Worm (Caenorhabditis elegans) whole organism, L4 larva: ENCODE measurements around the gene spon-1.

ENCODE experiments used
- F10B5.3 ChIP-seq: sonication (generic microtip); optimal IDR thresholded peaks from 2 replicates; lab custom pipeline; 2016; ENCODE audit warnings: mild to moderate bottlenecking, missing genetic modification characterization, missing compliant biosample characterization
- F37D6.2 ChIP-seq: sonication (generic microtip); optimal IDR thresholded peaks from 2 replicates; lab custom pipeline; 2016; ENCODE audit warnings: mild to moderate bottlenecking, missing genetic modification characterization, missing compliant biosample characterization
- F49E8.2 ChIP-seq: sonication (generic microtip); optimal IDR thresholded peaks from 2 replicates; lab custom pipeline; 2016; ENCODE audit warnings: missing compliant biosample characterization, mild to moderate bottlenecking, missing genetic modification characterization, borderline replicate concordance
- Y105C5A.15 ChIP-seq: fragments of 200-800 bp; sonication (Bioruptor generic); IDR thresholded peaks from 2 replicates; pipeline ENCODE4 v1.3.6; 2022; ENCODE audit warnings: missing genetic modification characterization, missing compliant biosample characterization
- Y48G9A.11 ChIP-seq: fragments of 200-800 bp; sonication (Bioruptor generic); IDR thresholded peaks from 2 replicates; pipeline ENCODE4 v1.3.6; 2022; ENCODE audit warnings: missing genetic modification reagents, missing genetic modification characterization, missing compliant biosample characterization
- ZK546.5 ChIP-seq, 2 experiments: sonication (generic microtip); optimal IDR thresholded peaks; 2 replicates each; lab custom pipeline; 2017; ENCODE audit warnings: missing biosample characterization in 2 of 2, missing genetic modification characterization in 2 of 2
- arid-1 ChIP-seq: fragments of 200-800 bp; sonication (Bioruptor generic); conservative IDR thresholded peaks from 2 replicates; pipeline ENCODE4 v1.3.6; 2022; ENCODE audit warnings: missing genetic modification reagents, missing genetic modification characterization, missing compliant biosample characterization
- ceh-20 ChIP-seq: fragments of 200-800 bp; sonication (Bioruptor generic); IDR thresholded peaks from 2 replicates; pipeline ENCODE4 v1.3.6; 2022; ENCODE audit warnings: missing genetic modification reagents, missing genetic modification characterization, missing compliant biosample characterization
- ctbp-1 ChIP-seq: fragments of 200-800 bp; sonication (Bioruptor generic); IDR thresholded peaks from 2 replicates; pipeline ENCODE4 v1.3.6; 2022; ENCODE audit warnings: missing genetic modification reagents, missing genetic modification characterization, missing compliant biosample characterization
- daf-12 ChIP-seq: fragments of 150-350 bp; optimal IDR thresholded peaks from 2 replicates; lab custom pipeline; 2014; ENCODE audit warnings: missing biosample characterization, missing genetic modification reagents, missing genetic modification characterization
- daf-16 ChIP-seq, 3 experiments: sonication (generic microtip); optimal IDR thresholded peaks; 2 replicates each; lab custom pipeline; 2016 to 2017; ENCODE audit warnings: missing genetic modification characterization in 3 of 3, missing genetic modification reagents in 3 of 3, mild to moderate bottlenecking in 2 of 3, missing compliant biosample characterization in 2 of 3, missing biosample characterization in 1 of 3, moderate library complexity in 1 of 3
- daf-8 ChIP-seq: fragments of 200-800 bp; sonication (Bioruptor generic); IDR thresholded peaks from 2 replicates; pipeline ENCODE4 v1.3.6; 2022; ENCODE audit warnings: missing genetic modification characterization, missing compliant biosample characterization
- egl-43 ChIP-seq: fragments of 200-800 bp; sonication (Bioruptor generic); IDR thresholded peaks from 2 replicates; pipeline ENCODE4 v1.3.6; 2022; ENCODE audit warnings: missing genetic modification reagents, missing genetic modification characterization, missing compliant biosample characterization
- fkh-10 ChIP-seq: fragments of 150-350 bp; optimal IDR thresholded peaks from 2 replicates; lab custom pipeline; 2014; ENCODE audit warnings: missing biosample characterization, missing genetic modification reagents, missing genetic modification characterization
- hlh-11 ChIP-seq: fragments of 200-800 bp; sonication (Bioruptor generic); optimal IDR thresholded peaks from 2 replicates; lab custom pipeline; 2018; ENCODE audit warnings: mild to moderate bottlenecking, missing genetic modification characterization, missing compliant biosample characterization
- hlh-30 ChIP-seq: sonication (generic microtip); optimal IDR thresholded peaks from 2 replicates; lab custom pipeline; 2017; ENCODE audit warnings: antibody characterized with exemption, mild to moderate bottlenecking, missing genetic modification characterization, missing compliant biosample characterization; ENCODE audit not compliant: insufficient read depth
- jun-1 ChIP-seq: fragments of 150-350 bp; optimal IDR thresholded peaks from 2 replicates; lab custom pipeline; 2014; ENCODE audit warnings: missing biosample characterization, missing genetic modification reagents, missing genetic modification characterization
- lim-7 ChIP-seq: fragments of 200-800 bp; sonication (Bioruptor generic); IDR thresholded peaks from 2 replicates; pipeline ENCODE4 v1.3.6; 2022; ENCODE audit warnings: missing genetic modification characterization, missing compliant biosample characterization
- lin-29 ChIP-seq: fragments of 200-800 bp; sonication (Bioruptor generic); IDR thresholded peaks from 2 replicates; pipeline ENCODE4 v1.3.6; 2022; ENCODE audit warnings: missing genetic modification reagents, missing genetic modification characterization, missing compliant biosample characterization
- lin-38 ChIP-seq: fragments of 200-800 bp; sonication (Bioruptor generic); IDR thresholded peaks from 2 replicates; pipeline ENCODE4 v1.3.6; 2022; ENCODE audit warnings: missing genetic modification reagents, missing genetic modification characterization, missing compliant biosample characterization
- lsy-2 ChIP-seq, 2 experiments: fragments of 150-350 bp in 1 of 2; sonication (generic microtip) in 1 of 2; optimal IDR thresholded peaks; 2 replicates each; lab custom pipeline; 2014 to 2017; ENCODE audit warnings: missing biosample characterization in 2 of 2, missing genetic modification characterization in 2 of 2
- madf-9 ChIP-seq: fragments of 200-800 bp; sonication (Bioruptor generic); conservative IDR thresholded peaks from 2 replicates; pipeline ENCODE4 v1.3.6; 2022; ENCODE audit warnings: missing genetic modification reagents, missing genetic modification characterization, missing compliant biosample characterization
- nhr-102 ChIP-seq: sonication (generic microtip); optimal IDR thresholded peaks from 2 replicates; lab custom pipeline; 2016; ENCODE audit warnings: mild to moderate bottlenecking, missing genetic modification characterization, moderate library complexity, missing compliant biosample characterization
- nhr-11 ChIP-seq: fragments of 150-350 bp; optimal IDR thresholded peaks from 2 replicates; lab custom pipeline; 2014; ENCODE audit warnings: missing biosample characterization, missing genetic modification characterization
- nhr-41 ChIP-seq: fragments of 200-800 bp; sonication (Bioruptor generic); IDR thresholded peaks from 2 replicates; pipeline ENCODE4 v1.3.6; 2022; ENCODE audit warnings: missing genetic modification reagents, missing genetic modification characterization, missing compliant biosample characterization
- nhr-48 ChIP-seq: sonication (generic microtip); optimal IDR thresholded peaks from 2 replicates; lab custom pipeline; 2016; ENCODE audit warnings: mild to moderate bottlenecking, missing genetic modification characterization, missing compliant biosample characterization
- nhr-77 ChIP-seq: fragments of 150-350 bp; optimal IDR thresholded peaks from 2 replicates; lab custom pipeline; 2014; ENCODE audit warnings: missing biosample characterization, missing genetic modification characterization
- pha-4 ChIP-seq, 2 experiments: fragments of 150-350 bp in 1 of 2; fragments of 200-800 bp in 1 of 2; sonication (Bioruptor generic) in 1 of 2; IDR thresholded peaks in 1 of 2; optimal IDR thresholded peaks in 1 of 2; 2 replicates each; pipeline versions ENCODE4 v1.3.6 to Lab custom; 2014 to 2022; ENCODE audit warnings: missing genetic modification characterization in 2 of 2, missing genetic modification reagents in 2 of 2, missing biosample characterization in 1 of 2, missing compliant biosample characterization in 1 of 2
- pqm-1 ChIP-seq: sonication (generic microtip); optimal IDR thresholded peaks from 2 replicates; lab custom pipeline; 2017; ENCODE audit warnings: missing biosample characterization, missing genetic modification characterization
- rbr-2 ChIP-seq: sonication (generic microtip); optimal IDR thresholded peaks from 2 replicates; lab custom pipeline; 2016; ENCODE audit warnings: missing genotype, missing genetic modification characterization, missing compliant biosample characterization
- set-16 ChIP-seq: fragments of 200-800 bp; sonication (Bioruptor generic); IDR thresholded peaks from 2 replicates; pipeline ENCODE4 v1.3.6; 2022; ENCODE audit warnings: missing genetic modification reagents, missing genetic modification characterization, missing compliant biosample characterization
- snpc-1.2 ChIP-seq: fragments of 200-800 bp; sonication (Bioruptor generic); IDR thresholded peaks from 2 replicates; pipeline ENCODE4 v1.3.6; 2022; ENCODE audit warnings: missing genetic modification reagents, missing genetic modification characterization, missing compliant biosample characterization
- spr-3 ChIP-seq: fragments of 200-800 bp; sonication (Bioruptor generic); optimal IDR thresholded peaks from 2 replicates; lab custom pipeline; 2018; ENCODE audit warnings: mild to moderate bottlenecking, missing genetic modification characterization, missing compliant biosample characterization
- tag-97 ChIP-seq: fragments of 200-800 bp; sonication (Bioruptor generic); IDR thresholded peaks from 2 replicates; pipeline ENCODE4 v1.3.6; 2022; ENCODE audit warnings: missing genetic modification characterization, missing compliant biosample characterization
- unc-62 ChIP-seq, 3 experiments: fragments of 150-350 bp in 1 of 3; sonication (generic microtip); optimal IDR thresholded peaks in 2 of 3; peaks in 1 of 3; 1 replicate in 1 of 3; 2 replicates in 2 of 3; lab custom pipeline; 2014 to 2017; ENCODE audit warnings: missing biosample characterization in 3 of 3, missing genetic modification characterization in 3 of 3, missing genetic modification reagents in 3 of 3, missing genotype in 1 of 3
- ztf-7 ChIP-seq: fragments of 150-350 bp; optimal IDR thresholded peaks from 2 replicates; lab custom pipeline; 2014; ENCODE audit warnings: missing biosample characterization, missing genetic modification characterization

Gene spon-1

ce11 chrII:7104794-7105613, 11.4 kb upstream of the spon-1 start, which contains the start of the genes farl-11 and rpl-33 (continued):
- TF ChIP-seq arid-1 (peak; percentile 38; the same call in 1 of the 2 replicates), hlh-30 (peak; percentile 75), ztf-7 (tag; lab: Kevin White, UChicago) (no peak), lin-38 (GFP tag; lab: Robert Waterston, UW) (peak; percentile 73), nhr-11 (tag; lab: Kevin White, UChicago) (peak; percentile 91), snpc-1.2 (GFP tag; lab: Robert Waterston, UW) (no peak), pha-4 (GFP tag; IDR thresholded peaks at IDR 0.05; lab: Robert Waterston, UW) (no peak), pha-4 (tag; optimal IDR thresholded peaks at IDR 0.05; lab: Kevin White, UChicago) (peak; percentile 90), madf-9 (GFP tag; lab: Robert Waterston, UW) (no peak), hlh-11 (tag; lab: Kevin White, UChicago) (peak; percentile 54), daf-16 (GFP tag; optimal IDR thresholded peaks at IDR 0.05; lab: Kevin White, UChicago) (peak in 1 of 2 experiments; percentile 28), daf-16 (tag; optimal IDR thresholded peaks at IDR 0.05; lab: Kevin White, UChicago) (peak; percentile 76), ceh-20 (0 out of 2 replicates have a peak, but pooled peaks have one; percentile 41)

DNA sequence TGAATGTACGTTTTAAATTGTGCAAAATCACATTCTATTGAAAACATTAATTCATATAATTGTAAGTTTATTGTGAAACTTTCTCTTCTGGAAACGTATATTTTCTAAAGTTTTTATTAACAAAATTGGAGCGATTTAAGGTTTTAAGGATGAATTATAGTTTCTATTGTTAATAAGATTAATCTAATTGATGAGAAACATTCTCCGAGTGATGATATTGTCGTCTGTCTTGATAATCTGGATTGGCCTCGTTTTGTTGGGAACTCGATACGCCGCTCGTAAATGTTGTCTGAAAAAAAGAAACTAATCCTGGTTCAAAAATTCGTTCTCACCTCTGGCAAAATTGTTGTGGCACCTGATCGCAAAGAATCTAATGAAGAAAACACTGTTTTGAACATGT, 10.0 kb upstream of the spon-1 start:
- TF ChIP-seq ctbp-1 (GFP tag; lab: Robert Waterston, UW): no peak
- no peak for TF ChIP-seq madf-9 (GFP tag; lab: Robert Waterston, UW)
- no peak for TF ChIP-seq unc-62 (GFP tag; optimal IDR thresholded peaks at IDR 0.05 in 1 of 2; lab: Kevin White, UChicago)
- TF ChIP-seq unc-62 (tag; optimal IDR thresholded peaks at IDR 0.05; lab: Kevin White, UChicago): no peak
- no peak for TF ChIP-seq egl-43 (GFP tag; lab: Robert Waterston, UW)
- no peak for TF ChIP-seq F49E8.2 (tag; lab: Kevin White, UChicago)
- peak; percentile 59 for TF ChIP-seq Y48G9A.11 (GFP tag; lab: Robert Waterston, UW)
- TF ChIP-seq ZK546.5 (tag; optimal IDR thresholded peaks at IDR 0.05; lab: Kevin White, UChicago): no peak
- TF ChIP-seq Y105C5A.15: no peak
- no peak for TF ChIP-seq hlh-30
- TF ChIP-seq lin-29 (GFP tag; lab: Robert Waterston, UW): no peak
- TF ChIP-seq nhr-102 (tag; lab: Kevin White, UChicago): no peak
- TF ChIP-seq nhr-48: no peak
- TF ChIP-seq F37D6.2 (tag; lab: Kevin White, UChicago): no peak
- TF ChIP-seq lin-38 (GFP tag; lab: Robert Waterston, UW): peak; percentile 37; the same call in 1 of the 2 replicates
- no peak for TF ChIP-seq spr-3 (GFP tag; lab: Kevin White, UChicago)
- TF ChIP-seq rbr-2 (tag; lab: Kevin White, UChicago): no peak

- TF ChIP-seq daf-16 (GFP tag; optimal IDR thresholded peaks at IDR 0.05; lab: Kevin White, UChicago): no peak
- TF ChIP-seq daf-16 (tag; optimal IDR thresholded peaks at IDR 0.05; lab: Kevin White, UChicago): no peak
- no peak for TF ChIP-seq lsy-2 (tag; optimal IDR thresholded peaks at IDR 0.05; lab: Kevin White, UChicago)
- TF ChIP-seq pqm-1 (tag; lab: Kevin White, UChicago): no peak
- TF ChIP-seq nhr-77 (tag; lab: Kevin White, UChicago): no peak
- TF ChIP-seq hlh-11 (tag; lab: Kevin White, UChicago): no peak
- TF ChIP-seq nhr-41 (GFP tag; lab: Robert Waterston, UW): no peak
- TF ChIP-seq nhr-11 (tag; lab: Kevin White, UChicago): no peak
- no peak for TF ChIP-seq arid-1
- no peak for TF ChIP-seq lim-7 (GFP tag; lab: Robert Waterston, UW)
- no peak for TF ChIP-seq daf-12
- TF ChIP-seq daf-8 (GFP tag; lab: Robert Waterston, UW): no peak
- TF ChIP-seq jun-1 (tag; lab: Kevin White, UChicago): no peak
- no peak for TF ChIP-seq fkh-10
- TF ChIP-seq F10B5.3 (tag; lab: Kevin White, UChicago): no peak
- TF ChIP-seq set-16 (GFP tag; lab: Robert Waterston, UW): no peak
- no peak for TF ChIP-seq tag-97 (GFP tag; lab: Robert Waterston, UW)
These were observed 6.4 kb upstream of the spon-1 start, which contains the start of gene F10E7.9 for ce11 chrII:7109956-7110355. TSS of gene F10E7.9 (minus strand) at chrII:7110056.
